Fruit fly (Drosophila melanogaster) whole organism, embryonic: ENCODE results near the gene CG15773.

ENCODE experiments used
- Aef1 ChIP-seq: fragments of 200-800 bp; sonication (Bioruptor generic); IDR thresholded peaks from 3 replicates; pipeline ENCODE4 v1.3.6; 2022; ENCODE audit warnings: missing biosample characterization, missing genetic modification characterization
- Blimp-1 ChIP-seq: fragments of 200-800 bp; sonication (Bioruptor generic); optimal IDR thresholded peaks from 3 replicates; lab custom pipeline; 2018; ENCODE audit warnings: missing biosample characterization, missing genetic modification characterization, mild to moderate bottlenecking, moderate library complexity, missing genetic modification reagents
- C15 ChIP-seq: fragments of 200-800 bp; sonication (Bioruptor generic); IDR thresholded peaks from 3 replicates; pipeline ENCODE4 v1.3.6; 2022; ENCODE audit warnings: missing biosample characterization, missing genetic modification characterization
- CG10959 ChIP-seq: fragments of 200-800 bp; sonication (Bioruptor generic); IDR thresholded peaks from 2 replicates; pipeline ENCODE4 v1.3.6; 2022; ENCODE audit warnings: missing biosample characterization, missing genetic modification characterization
- CG11398 ChIP-seq: fragments of 200-800 bp; sonication (Bioruptor generic); optimal IDR thresholded peaks from 2 replicates; lab custom pipeline; 2016; ENCODE audit warnings: missing biosample characterization, missing genetic modification characterization
- CG11560 ChIP-seq: fragments of 200-800 bp; sonication (Bioruptor generic); IDR thresholded peaks from 3 replicates; pipeline ENCODE4 v1.3.6; 2022; ENCODE audit warnings: missing biosample characterization, missing genetic modification characterization
- CG13296 ChIP-seq: fragments of 200-800 bp; sonication (Bioruptor generic); optimal IDR thresholded peaks from 3 replicates; lab custom pipeline; 2018; ENCODE audit warnings: missing biosample characterization, mild to moderate bottlenecking, missing genetic modification characterization
- CG13624 ChIP-seq: fragments of 200-800 bp; sonication (Bioruptor generic); optimal IDR thresholded peaks from 2 replicates; lab custom pipeline; 2016; ENCODE audit warnings: missing biosample characterization, missing genetic modification characterization
- CG13894 ChIP-seq: fragments of 200-800 bp; sonication (Bioruptor generic); optimal IDR thresholded peaks from 3 replicates; lab custom pipeline; 2018; ENCODE audit warnings: missing biosample characterization, mild to moderate bottlenecking, missing genetic modification characterization, moderate library complexity
- CG14441 ChIP-seq: fragments of 200-800 bp; sonication (Bioruptor generic); IDR thresholded peaks from 2 replicates; pipeline ENCODE4 v1.3.6; 2022; ENCODE audit warnings: missing biosample characterization, missing genetic modification characterization
- CG3163 ChIP-seq: fragments of 200-800 bp; sonication (Bioruptor generic); optimal IDR thresholded peaks from 3 replicates; lab custom pipeline; 2016; ENCODE audit warnings: missing biosample characterization, missing genetic modification characterization
- CG4328 ChIP-seq: fragments of 200-800 bp; sonication (Bioruptor generic); optimal IDR thresholded peaks from 3 replicates; lab custom pipeline; 2017; ENCODE audit warnings: missing biosample characterization, missing genetic modification reagents, missing genetic modification characterization
- CG6683 ChIP-seq: fragments of 200-800 bp; sonication (Bioruptor generic); optimal IDR thresholded peaks from 2 replicates; lab custom pipeline; 2017; ENCODE audit warnings: missing biosample characterization, mild to moderate bottlenecking, missing genetic modification characterization, missing genetic modification reagents
- CG6689 ChIP-seq: fragments of 200-800 bp; sonication (Bioruptor generic); IDR thresholded peaks from 2 replicates; pipeline ENCODE4 v1.3.6; 2022; ENCODE audit warnings: missing biosample characterization, missing genetic modification characterization
- CG6765 ChIP-seq: fragments of 200-800 bp; sonication (Bioruptor generic); optimal IDR thresholded peaks from 3 replicates; lab custom pipeline; 2017; ENCODE audit warnings: missing biosample characterization, mild to moderate bottlenecking, missing genetic modification characterization
- CG9437 ChIP-seq: fragments of 200-800 bp; sonication (Bioruptor generic); optimal IDR thresholded peaks from 2 replicates; lab custom pipeline; 2018; ENCODE audit warnings: missing biosample characterization, mild to moderate bottlenecking, missing genetic modification characterization
- CkIIα-i1 ChIP-seq: fragments of 200-800 bp; sonication (Bioruptor generic); IDR thresholded peaks from 2 replicates; pipeline ENCODE4 v1.3.6; 2022; ENCODE audit warnings: missing biosample characterization, missing genetic modification characterization
- D19A ChIP-seq: fragments of 200-800 bp; optimal IDR thresholded peaks from 3 replicates; lab custom pipeline; 2019; ENCODE audit warnings: missing biosample characterization, mild to moderate bottlenecking, missing genetic modification characterization, moderate library complexity
- Fer1 ChIP-seq: fragments of 200-800 bp; sonication (Bioruptor generic); optimal IDR thresholded peaks from 2 replicates; lab custom pipeline; 2017; ENCODE audit warnings: missing biosample characterization, mild to moderate bottlenecking, missing genetic modification characterization
- H2.0 ChIP-seq: fragments of 200-800 bp; sonication (Bioruptor generic); IDR thresholded peaks from 2 replicates; pipeline ENCODE4 v1.3.6; 2022; ENCODE audit warnings: missing biosample characterization, missing genetic modification characterization
- Hr51 ChIP-seq, 2 experiments: fragments of 200-800 bp; sonication (Bioruptor generic); optimal IDR thresholded peaks; 2 replicates in 1 of 2; 3 replicates in 1 of 2; lab custom pipeline; 2016 to 2018; ENCODE audit warnings: missing biosample characterization in 2 of 2, missing genetic modification characterization in 2 of 2, mild to moderate bottlenecking in 1 of 2, moderate library complexity in 1 of 2
- Myb ChIP-seq: fragments of 200-800 bp; sonication (Bioruptor generic); optimal IDR thresholded peaks from 2 replicates; lab custom pipeline; 2016; ENCODE audit warnings: missing biosample characterization, missing genetic modification characterization
- NfI ChIP-seq: fragments of 200-800 bp; sonication (Bioruptor generic); optimal IDR thresholded peaks from 3 replicates; lab custom pipeline; 2018; ENCODE audit warnings: missing biosample characterization, mild to moderate bottlenecking, missing genetic modification characterization, moderate library complexity
- Oli ChIP-seq: fragments of 200-800 bp; sonication (Bioruptor generic); optimal IDR thresholded peaks from 2 replicates; lab custom pipeline; 2018; ENCODE audit warnings: missing biosample characterization, mild to moderate bottlenecking, missing genetic modification characterization, moderate library complexity
- PHDP ChIP-seq: fragments of 200-800 bp; sonication (Bioruptor generic); optimal IDR thresholded peaks from 3 replicates; lab custom pipeline; 2018; ENCODE audit warnings: missing biosample characterization, mild to moderate bottlenecking, missing genetic modification characterization, moderate library complexity
- Ptx1 ChIP-seq: fragments of 200-800 bp; sonication (Bioruptor generic); IDR thresholded peaks from 2 replicates; pipeline ENCODE4 v1.3.6; 2022; ENCODE audit warnings: missing biosample characterization, missing genetic modification characterization
- Usf ChIP-seq: fragments of 200-800 bp; sonication (Bioruptor generic); optimal IDR thresholded peaks from 2 replicates; lab custom pipeline; 2017; ENCODE audit warnings: missing genotype, missing biosample characterization, missing genetic modification characterization
- Xbp1 ChIP-seq: fragments of 200-800 bp; sonication (Bioruptor generic); optimal IDR thresholded peaks from 3 replicates; lab custom pipeline; 2016; ENCODE audit warnings: missing biosample characterization, mild to moderate bottlenecking, missing genetic modification characterization
- Xrp1 ChIP-seq: fragments of 200-800 bp; sonication (Bioruptor generic); IDR thresholded peaks from 2 replicates; pipeline ENCODE4 v1.3.6; 2022; ENCODE audit warnings: missing biosample characterization, missing genetic modification characterization
- ato ChIP-seq: fragments of 200-800 bp; sonication (Bioruptor generic); IDR thresholded peaks from 2 replicates; pipeline ENCODE4 v1.3.6; 2022; ENCODE audit warnings: missing biosample characterization, missing genetic modification characterization; ENCODE audit not compliant: partially characterized antibody
- cas ChIP-seq: fragments of 200-800 bp; sonication (Bioruptor generic); IDR thresholded peaks from 2 replicates; pipeline ENCODE4 v1.3.6; 2022; ENCODE audit warnings: missing biosample characterization, missing genetic modification characterization
- danr ChIP-seq: fragments of 200-800 bp; sonication (Bioruptor generic); IDR thresholded peaks from 2 replicates; pipeline ENCODE4 v1.3.6; 2022; ENCODE audit warnings: missing biosample characterization, missing genetic modification characterization
- dpn ChIP-seq, 2 experiments: fragments of 200-800 bp; sonication (Bioruptor generic); optimal IDR thresholded peaks; 3 replicates each; lab custom pipeline; 2016; ENCODE audit warnings: missing biosample characterization in 2 of 2, missing genetic modification characterization in 2 of 2
- grn ChIP-seq: fragments of 200-800 bp; sonication (Bioruptor generic); optimal IDR thresholded peaks from 3 replicates; lab custom pipeline; 2017; ENCODE audit warnings: missing biosample characterization, missing genetic modification characterization
- gsb-n ChIP-seq: fragments of 200-800 bp; sonication (Bioruptor generic); optimal IDR thresholded peaks from 3 replicates; lab custom pipeline; 2018; ENCODE audit warnings: missing biosample characterization, mild to moderate bottlenecking, missing genetic modification characterization
- insv ChIP-seq, 2 experiments: fragments of 200-800 bp; sonication (Bioruptor generic); optimal IDR thresholded peaks; 3 replicates each; lab custom pipeline; 2016 to 2018; ENCODE audit warnings: missing biosample characterization in 2 of 2, missing genetic modification characterization in 2 of 2
- lola ChIP-seq, 3 experiments: fragments of >200 bp in 2 of 3; fragments of 200-800 bp in 1 of 3; sonication (Bioruptor generic) in 1 of 3; optimal IDR thresholded peaks; 2 replicates each; lab custom pipeline; 2017 to 2019; ENCODE audit warnings: missing biosample characterization in 3 of 3, missing genetic modification characterization in 3 of 3, mild to moderate bottlenecking in 1 of 3, moderate library complexity in 1 of 3
- odd ChIP-seq: fragments of 200-800 bp; sonication (Bioruptor generic); optimal IDR thresholded peaks from 2 replicates; lab custom pipeline; 2017; ENCODE audit warnings: missing biosample characterization, mild to moderate bottlenecking, missing genetic modification characterization
- pnt ChIP-seq: fragments of 200-800 bp; sonication (Bioruptor generic); optimal IDR thresholded peaks from 3 replicates; lab custom pipeline; 2016; ENCODE audit warnings: missing biosample characterization, missing genetic modification characterization
- repo ChIP-seq: fragments of 200-800 bp; sonication (Bioruptor generic); optimal IDR thresholded peaks from 2 replicates; lab custom pipeline; 2016; ENCODE audit warnings: missing biosample characterization, missing genetic modification characterization
- run ChIP-seq: fragments of 200-800 bp; sonication (Bioruptor generic); optimal IDR thresholded peaks from 3 replicates; lab custom pipeline; 2018; ENCODE audit warnings: missing biosample characterization, mild to moderate bottlenecking, missing genetic modification characterization
- salm ChIP-seq: fragments of 200-800 bp; sonication (Bioruptor generic); optimal IDR thresholded peaks from 2 replicates; lab custom pipeline; 2018; ENCODE audit warnings: missing biosample characterization, mild to moderate bottlenecking, missing genetic modification characterization
- shn ChIP-seq: fragments of 200-800 bp; sonication (Bioruptor generic); optimal IDR thresholded peaks from 3 replicates; lab custom pipeline; 2016; ENCODE audit warnings: missing biosample characterization, missing genetic modification characterization
- tgo ChIP-seq: fragments of 200-800 bp; sonication (Bioruptor generic); IDR thresholded peaks from 3 replicates; pipeline ENCODE4 v1.3.6; 2022; ENCODE audit warnings: missing biosample characterization, missing genetic modification characterization
- usp ChIP-seq: fragments of >200 bp; optimal IDR thresholded peaks from 2 replicates; lab custom pipeline; 2017; ENCODE audit warnings: missing biosample characterization, missing genetic modification characterization
- vvl ChIP-seq: fragments of 200-800 bp; sonication (Bioruptor generic); IDR thresholded peaks from 2 replicates; pipeline ENCODE4 v1.3.6; 2022; ENCODE audit warnings: missing biosample characterization, missing genetic modification characterization

The CG15773 gene

dm6 chrX:5717741-5718475 lies 14.6 kb upstream of the CG15773 start, which contains the start of gene CG33080 (continued):
- TF ChIP-seq grn (peak; percentile 89), CG3163 (GFP tag; lab: Kevin White, UChicago) (no peak), Hr51 (GFP tag; optimal IDR thresholded peaks at IDR 0.05; lab: Kevin White, UChicago) (peak in 1 of 2 experiments; percentile 17), Fer1 (GFP tag; lab: Kevin White, UChicago) (no peak)

dm6 chrX:5718476-5719012 lies 14.0 kb upstream of the CG15773 start:
- TF ChIP-seq Fer1 (GFP tag; lab: Kevin White, UChicago) (peak; percentile 79), Usf (no peak), Oli (peak; percentile 59), CG11398 (GFP tag; lab: Kevin White, UChicago) (no peak), NfI (GFP tag; lab: Kevin White, UChicago) (peak; percentile 65), gsb-n (tag; lab: Kevin White, UChicago) (no peak), D19A (tag; lab: Kevin White, UChicago) (peak; percentile 31), salm (no peak), CG9437 (peak; percentile 42), CG11560 (tag; lab: Robert Waterston, UW) (peak; percentile 39; the same call in 1 of the 3 replicates), pnt (GFP tag; lab: Kevin White, UChicago) (no peak), dpn (GFP tag; optimal IDR thresholded peaks at IDR 0.05; lab: Kevin White, UChicago) (peak in 1 of 2 experiments; percentile 49), vvl (GFP tag; lab: Robert Waterston, UW) (peak; percentile 76), Xrp1 (GFP tag; lab: Robert Waterston, UW) (peak; percentile 41; the same call in 1 of the 2 replicates), ato (no peak), CkIIα-i1 (0 out of 2 replicates have a peak, but pooled peaks have one; percentile 34), Aef1 (GFP tag; lab: Robert Waterston, UW) (peak; percentile 58; the same call in 2 of the 3 replicates), CG10959 (0 out of 2 replicates have a peak, but pooled peaks have one; percentile 21), insv (GFP tag; optimal IDR thresholded peaks at IDR 0.05; lab: Kevin White, UChicago) (peak in 1 of 2 experiments; percentile 8), CG6683 (GFP tag; lab: Kevin White, UChicago) (peak; percentile 44), CG6689 (GFP tag; lab: Robert Waterston, UW) (peak; percentile 65), Ptx1 (GFP tag; lab: Robert Waterston, UW) (peak; percentile 67), CG14441 (GFP tag; lab: Robert Waterston, UW) (peak; percentile 56; the same call in 1 of the 2 replicates), C15 (0 out of 3 replicates have a peak, but pooled peaks have one; percentile 17), repo (GFP tag; lab: Kevin White, UChicago) (no peak), odd (GFP tag; lab: Kevin White, UChicago) (peak; percentile 11), PHDP (tag; lab: Kevin White, UChicago) (peak; percentile 69), lola (GFP tag; optimal IDR thresholded peaks at IDR 0.05; lab: Kevin White, UChicago) (no peak), danr (GFP tag; lab: Robert Waterston, UW) (0 out of 2 replicates have a peak, but pooled peaks have one; percentile 20), Myb (GFP tag; lab: Kevin White, UChicago) (no peak), run (peak; percentile 1), CG13624 (GFP tag; lab: Kevin White, UChicago) (no peak), usp (GFP tag; lab: Kevin White, UChicago) (no peak), shn (GFP tag; lab: Kevin White, UChicago) (no peak), CG13296 (GFP tag; lab: Kevin White, UChicago) (peak; percentile 67), CG4328 (peak; percentile 28), tgo (GFP tag; lab: Robert Waterston, UW) (peak; percentile 69), CG6765 (GFP tag; lab: Kevin White, UChicago) (peak; percentile 2), Blimp-1 (GFP tag; lab: Kevin White, UChicago) (peak; percentile 7), Xbp1 (GFP tag; lab: Kevin White, UChicago) (peak; percentile 43), CG13894 (tag; lab: Kevin White, UChicago) (peak; percentile 85), H2.0 (GFP tag; lab: Robert Waterston, UW) (peak; percentile 61), cas (GFP tag; lab: Robert Waterston, UW) (peak; percentile 25; the same call in 1 of the 2 replicates)
